Worm (Caenorhabditis elegans) whole organism, L3 larva: Measurements from ENCODE around the gene F25F2.1.

Experiments
- R02D3.7 ChIP-seq: fragments of 150-350 bp; optimal IDR thresholded peaks from 2 replicates; lab custom pipeline; 2014; ENCODE audit warnings: missing biosample characterization, missing genetic modification characterization
- ZK546.5 ChIP-seq: sonication (generic microtip); optimal IDR thresholded peaks from 2 replicates; lab custom pipeline; 2017; ENCODE audit warnings: missing biosample characterization, missing genetic modification characterization
- aly-2 ChIP-seq: fragments of 150-350 bp; optimal IDR thresholded peaks from 2 replicates; lab custom pipeline; 2014; ENCODE audit warnings: missing biosample characterization, missing genetic modification characterization
- ama-1 ChIP-seq: fragments of 150-350 bp; optimal IDR thresholded peaks from 2 replicates; lab custom pipeline; 2018
- ceh-16 ChIP-seq: sonication (generic microtip); optimal IDR thresholded peaks from 2 replicates; lab custom pipeline; 2017; ENCODE audit warnings: missing biosample characterization, missing genetic modification characterization
- ceh-28 ChIP-seq: fragments of 150-350 bp; optimal IDR thresholded peaks from 2 replicates; lab custom pipeline; 2014; ENCODE audit warnings: missing biosample characterization, missing genetic modification reagents, missing genetic modification characterization
- ceh-82 ChIP-seq: fragments of 150-350 bp; optimal IDR thresholded peaks from 2 replicates; lab custom pipeline; 2014; ENCODE audit warnings: missing biosample characterization, missing genetic modification characterization
- daf-12 ChIP-seq: fragments of 150-350 bp; optimal IDR thresholded peaks from 2 replicates; lab custom pipeline; 2014; ENCODE audit warnings: missing biosample characterization, missing genetic modification reagents, missing genetic modification characterization
- egl-5 ChIP-seq: fragments of 150-350 bp; optimal IDR thresholded peaks from 2 replicates; lab custom pipeline; 2017; ENCODE audit warnings: missing biosample characterization, missing genetic modification reagents, missing genetic modification characterization, inconsistent platforms
- elt-1 ChIP-seq: fragments of 150-350 bp; optimal IDR thresholded peaks from 2 replicates; lab custom pipeline; 2014; ENCODE audit warnings: missing biosample characterization, missing genetic modification characterization
- elt-2 ChIP-seq: sonication (generic microtip); optimal IDR thresholded peaks from 2 replicates; lab custom pipeline; 2016; ENCODE audit warnings: missing genetic modification reagents, mild to moderate bottlenecking, missing genetic modification characterization, missing compliant biosample characterization
- eor-1 ChIP-seq, 2 experiments: fragments of 150-350 bp; optimal IDR thresholded peaks; 2 replicates each; lab custom pipeline; 2014 to 2018; ENCODE audit warnings: missing biosample characterization in 2 of 2, missing genetic modification characterization in 2 of 2
- fkh-2 ChIP-seq: fragments of 150-350 bp; optimal IDR thresholded peaks from 2 replicates; lab custom pipeline; 2014; ENCODE audit warnings: missing biosample characterization, missing genetic modification reagents, missing genetic modification characterization
- fos-1 ChIP-seq: fragments of 150-350 bp; optimal IDR thresholded peaks from 2 replicates; lab custom pipeline; 2014; ENCODE audit warnings: missing biosample characterization, missing genetic modification characterization
- hmg-11 ChIP-seq: sonication (generic microtip); optimal IDR thresholded peaks from 2 replicates; lab custom pipeline; 2016; ENCODE audit warnings: missing genetic modification characterization, missing compliant biosample characterization
- jun-1 ChIP-seq: fragments of 150-350 bp; optimal IDR thresholded peaks from 2 replicates; lab custom pipeline; 2014; ENCODE audit warnings: missing biosample characterization, missing genetic modification reagents, missing genetic modification characterization
- lin-15B ChIP-seq: fragments of 150-350 bp; optimal IDR thresholded peaks from 2 replicates; lab custom pipeline; 2014; ENCODE audit warnings: missing biosample characterization, missing genetic modification characterization
- lin-39 ChIP-seq: fragments of 150-350 bp; optimal IDR thresholded peaks from 2 replicates; lab custom pipeline; 2018; ENCODE audit warnings: missing biosample characterization, missing genetic modification reagents, missing genetic modification characterization
- lsy-12 ChIP-seq: sonication (generic microtip); optimal IDR thresholded peaks from 2 replicates; lab custom pipeline; 2016; ENCODE audit warnings: mild to moderate bottlenecking, missing genetic modification characterization, missing compliant biosample characterization
- mdl-1 ChIP-seq: fragments of 150-350 bp; optimal IDR thresholded peaks from 2 replicates; lab custom pipeline; 2014; ENCODE audit warnings: missing biosample characterization, missing genetic modification characterization
- nfya-1 ChIP-seq: sonication (generic microtip); optimal IDR thresholded peaks from 2 replicates; lab custom pipeline; 2017; ENCODE audit warnings: missing genetic modification characterization, mild to moderate bottlenecking, missing compliant biosample characterization, antibody characterized with exemption, moderate library complexity; ENCODE audit not compliant: insufficient read depth
- nhr-12 ChIP-seq: fragments of 150-350 bp; optimal IDR thresholded peaks from 2 replicates; lab custom pipeline; 2014; ENCODE audit warnings: missing biosample characterization, missing genetic modification characterization
- nhr-23 ChIP-seq: fragments of 150-350 bp; optimal IDR thresholded peaks from 2 replicates; lab custom pipeline; 2014; ENCODE audit warnings: missing biosample characterization, missing genetic modification reagents, missing genetic modification characterization
- nhr-237 ChIP-seq: fragments of 150-350 bp; optimal IDR thresholded peaks from 2 replicates; lab custom pipeline; 2014; ENCODE audit warnings: missing biosample characterization, missing genetic modification characterization
- nhr-25 ChIP-seq: sonication (generic microtip); optimal IDR thresholded peaks from 2 replicates; lab custom pipeline; 2017; ENCODE audit warnings: missing biosample characterization, missing genetic modification characterization
- nhr-43 ChIP-seq: sonication (generic microtip); optimal IDR thresholded peaks from 2 replicates; lab custom pipeline; 2016; ENCODE audit warnings: mild to moderate bottlenecking, missing genetic modification characterization, missing compliant biosample characterization; ENCODE audit not compliant: poor library complexity, severe bottlenecking
- nhr-67 ChIP-seq: fragments of 150-350 bp; optimal IDR thresholded peaks from 2 replicates; lab custom pipeline; 2014; ENCODE audit warnings: missing biosample characterization, missing genetic modification characterization
- nhr-76 ChIP-seq: fragments of 150-350 bp; sonication (generic microtip); optimal IDR thresholded peaks from 5 replicates; lab custom pipeline; 2014; ENCODE audit warnings: missing biosample characterization, missing genetic modification characterization
- nhr-77 ChIP-seq: fragments of 150-350 bp; optimal IDR thresholded peaks from 2 replicates; lab custom pipeline; 2014; ENCODE audit warnings: missing biosample characterization, missing genetic modification characterization
- pha-4 ChIP-seq: fragments of 150-350 bp; optimal IDR thresholded peaks from 2 replicates; lab custom pipeline; 2014; ENCODE audit warnings: missing biosample characterization, missing genetic modification reagents, missing genetic modification characterization
- pqm-1 ChIP-seq: fragments of 150-350 bp; optimal IDR thresholded peaks from 2 replicates; lab custom pipeline; 2017; ENCODE audit warnings: missing biosample characterization, missing genetic modification characterization, inconsistent platforms
- sea-2 ChIP-seq: fragments of 150-350 bp; sonication (generic microtip); optimal IDR thresholded peaks from 4 replicates; lab custom pipeline; 2014; ENCODE audit warnings: missing biosample characterization, missing genetic modification reagents, missing genetic modification characterization
- snpc-4 ChIP-seq: fragments of 150-350 bp; optimal IDR thresholded peaks from 2 replicates; lab custom pipeline; 2014; ENCODE audit warnings: missing biosample characterization, missing genetic modification characterization
- tbx-2 ChIP-seq: sonication (generic microtip); optimal IDR thresholded peaks from 2 replicates; lab custom pipeline; 2016; ENCODE audit warnings: mild to moderate bottlenecking, missing genetic modification characterization, missing compliant biosample characterization
- unc-62 ChIP-seq: fragments of 150-350 bp; sonication (generic microtip); optimal IDR thresholded peaks from 4 replicates; lab custom pipeline; 2014; ENCODE audit warnings: missing biosample characterization, missing genetic modification reagents, missing genetic modification characterization
- ztf-11 ChIP-seq: fragments of 150-350 bp; optimal IDR thresholded peaks from 2 replicates; lab custom pipeline; 2014; ENCODE audit warnings: missing biosample characterization, missing genetic modification characterization

The F25F2.1 gene

ce11 chrIII:4476313-4476712 lies 32.3 kb upstream of the F25F2.1 start:
- no peak for TF ChIP-seq elt-2 (tag; lab: Kevin White, UChicago)
- no peak for TF ChIP-seq lin-39 (tag; lab: Kevin White, UChicago)
- TF ChIP-seq mdl-1: no peak
- no peak for TF ChIP-seq nhr-67 (tag; lab: Kevin White, UChicago)
- TF ChIP-seq snpc-4: no peak
- no peak for TF ChIP-seq lin-15B
- TF ChIP-seq egl-5 (tag; lab: Kevin White, UChicago): no peak
- TF ChIP-seq tbx-2: no peak
- no peak for TF ChIP-seq ceh-82 (tag; lab: Kevin White, UChicago)
- no peak for TF ChIP-seq sea-2 (GFP tag; lab: Kevin White, UChicago)

- TF ChIP-seq ceh-16: no peak
- TF ChIP-seq nhr-23 (tag; lab: Kevin White, UChicago): no peak
- TF ChIP-seq eor-1 (tag; optimal IDR thresholded peaks at IDR 0.05; lab: Kevin White, UChicago): no peak
- no peak for TF ChIP-seq hmg-11 (tag; lab: Kevin White, UChicago)
- no peak for TF ChIP-seq pha-4 (tag; lab: Kevin White, UChicago)
- TF ChIP-seq nhr-77: no peak
- no peak for TF ChIP-seq ceh-82 (tag; lab: Kevin White, UChicago)
- no peak for TF ChIP-seq nfya-1 (tag; lab: Kevin White, UChicago)
- no peak for TF ChIP-seq unc-62
- TF ChIP-seq lsy-12: no peak
- TF ChIP-seq sea-2 (GFP tag; lab: Kevin White, UChicago): no peak
- TF ChIP-seq mdl-1: no peak
- TF ChIP-seq fkh-2 (tag; lab: Kevin White, UChicago): no peak
- no peak for TF ChIP-seq nhr-76 (tag; lab: Kevin White, UChicago)
- no peak for TF ChIP-seq aly-2
- no peak for TF ChIP-seq lin-15B
- no peak for TF ChIP-seq nhr-25 (tag; lab: Kevin White, UChicago)
- TF ChIP-seq ceh-28 (tag; lab: Kevin White, UChicago): no peak
- no peak for TF ChIP-seq ama-1 (lab: Kevin White, UChicago)
Measured at ce11 chrIII:4476806-4477205, 31.8 kb upstream of the F25F2.1 start.

ce11 chrIII:4477472-4477871 lies 31.2 kb upstream of the F25F2.1 start, which contains the start of gene ins-17:
Gene ins-17 (minus strand): TSS chrIII:4477572.
- TF ChIP-seq nhr-237 (tag; lab: Kevin White, UChicago) (no peak), nhr-43 (tag; lab: Kevin White, UChicago) (no peak), nfya-1 (tag; lab: Kevin White, UChicago) (no peak), nhr-67 (tag; lab: Kevin White, UChicago) (no peak), unc-62 (no peak)

ce11 chrIII:4481787-4482186 lies 26.9 kb upstream of the F25F2.1 start:
- TF ChIP-seq fos-1 (no peak), jun-1 (tag; lab: Kevin White, UChicago) (no peak), nhr-237 (tag; lab: Kevin White, UChicago) (no peak)

ce11 chrIII:4482986-4483385 lies 25.7 kb upstream of the F25F2.1 start:
- no peak for TF ChIP-seq R02D3.7 (tag; lab: Kevin White, UChicago)
- no peak for TF ChIP-seq pqm-1
- no peak for TF ChIP-seq pha-4 (tag; lab: Kevin White, UChicago)
- TF ChIP-seq ZK546.5: no peak
- no peak for TF ChIP-seq daf-12 (tag; lab: Kevin White, UChicago)
- TF ChIP-seq lsy-12: no peak
- no peak for TF ChIP-seq ceh-28 (tag; lab: Kevin White, UChicago)
- no peak for TF ChIP-seq unc-62
- no peak for TF ChIP-seq snpc-4
- no peak for TF ChIP-seq eor-1 (tag; optimal IDR thresholded peaks at IDR 0.05; lab: Kevin White, UChicago)
- TF ChIP-seq ceh-82 (tag; lab: Kevin White, UChicago): no peak
- no peak for TF ChIP-seq ama-1 (lab: Kevin White, UChicago)
- no peak for TF ChIP-seq elt-1 (tag; lab: Kevin White, UChicago)
- TF ChIP-seq nhr-12 (tag; lab: Kevin White, UChicago): no peak
- no peak for TF ChIP-seq nhr-67 (tag; lab: Kevin White, UChicago)
- no peak for TF ChIP-seq hmg-11 (tag; lab: Kevin White, UChicago)
- TF ChIP-seq ztf-11 (tag; lab: Kevin White, UChicago): no peak
- TF ChIP-seq aly-2: no peak
- TF ChIP-seq, all 47 proteins: peak for 0
